Worm (Caenorhabditis elegans) whole organism, L4/young adult: ENCODE measurements around the gene srh-22.

Source experiments
- W03F9.2 ChIP-seq: fragments of 150-350 bp; optimal IDR thresholded peaks from 2 replicates; lab custom pipeline; 2014; ENCODE audit warnings: missing biosample characterization, missing genetic modification characterization
- dao-5 ChIP-seq: sonication (generic microtip); optimal IDR thresholded peaks from 2 replicates; lab custom pipeline; 2016; ENCODE audit warnings: missing genotype, missing genetic modification characterization, moderate library complexity, missing compliant biosample characterization
- him-1 ChIP-seq: sonication (generic microtip); optimal IDR thresholded peaks from 2 replicates; lab custom pipeline; 2016; ENCODE audit warnings: missing genotype, missing genetic modification reagents, missing genetic modification characterization, missing compliant biosample characterization

The srh-22 gene

ce11 chrV:4905953-4906352, 16.2 kb upstream of the srh-22 start, which contains the start of gene ugt-14:
TSS of gene ugt-14 (plus strand) at chrV:4906253.
- TF ChIP-seq W03F9.2 (tag; lab: Kevin White, UChicago) (no peak), dao-5 (tag; lab: Kevin White, UChicago) (no peak), him-1 (no peak)

DNA sequence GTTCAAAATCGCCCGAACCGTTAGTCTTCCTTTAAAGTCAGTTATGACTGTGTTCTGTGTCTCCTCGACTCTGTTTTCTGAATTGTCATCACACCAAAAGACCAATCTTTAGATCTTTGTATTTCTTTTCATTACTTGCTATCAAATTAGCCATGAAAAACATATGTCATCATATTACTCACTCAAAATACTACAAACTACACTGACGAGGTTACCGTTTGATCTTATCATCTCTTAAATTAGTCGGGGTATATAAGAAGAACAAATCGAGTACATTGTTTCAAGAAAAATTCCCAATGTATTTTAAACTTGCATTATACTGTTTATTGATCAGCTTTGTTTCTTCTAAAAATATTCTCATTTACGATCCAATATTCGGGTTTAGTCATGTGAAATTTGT, 13.5 kb upstream of the srh-22 start, which contains the start of gene ugt-13:
ugt-13 (plus strand) TSS at position 294 of the 400 bp plus-strand sequence.
- TF ChIP-seq dao-5 (tag; lab: Kevin White, UChicago) (no peak), W03F9.2 (tag; lab: Kevin White, UChicago) (no peak), him-1 (no peak)

ce11 chrV:4912313-4912712, 9.8 kb upstream of the srh-22 start, which contains the start of gene H23N18.5:
TSS of gene H23N18.5 (minus strand) at chrV:4912381.
- TF ChIP-seq dao-5 (tag; lab: Kevin White, UChicago) (no peak), him-1 (no peak), W03F9.2 (tag; lab: Kevin White, UChicago) (no peak)

ce11 chrV:4913853-4914252, 8.3 kb upstream of the srh-22 start:
- TF ChIP-seq W03F9.2 (tag; lab: Kevin White, UChicago) = no peak
- TF ChIP-seq him-1 = no peak
- no peak for TF ChIP-seq dao-5 (tag; lab: Kevin White, UChicago)

DNA sequence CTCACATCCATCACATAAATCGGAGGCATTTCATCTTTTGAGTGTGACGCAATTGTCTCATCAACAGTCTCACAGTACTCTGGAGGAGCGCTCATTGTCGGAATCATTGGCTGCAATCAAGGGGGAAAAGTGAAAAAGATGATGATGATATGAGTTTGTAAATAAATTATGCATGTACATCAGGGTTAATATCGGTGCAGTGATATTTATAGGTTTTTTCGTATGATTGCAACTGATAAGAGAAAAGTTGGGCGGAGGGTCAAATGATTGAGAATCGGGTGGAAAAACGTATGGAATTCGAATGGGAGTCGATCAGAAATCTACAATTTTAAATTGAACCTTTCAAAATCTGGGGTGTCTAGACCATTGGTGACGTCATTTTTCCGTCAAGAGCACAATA, 7.2 kb upstream of the srh-22 start, which contains the start of gene H23N18.6:
H23N18.6 (minus strand) TSS at position 201 of the 400 bp plus-strand sequence.
- no peak for TF ChIP-seq dao-5 (tag; lab: Kevin White, UChicago)

ce11 chrV:4918091-4918624, 4.0 kb upstream of the srh-22 start, which contains the start of gene C02E7.7:
TSS of gene C02E7.7 (minus strand) at chrV:4918574.
- TF ChIP-seq W03F9.2 (tag; lab: Kevin White, UChicago) = no peak
- TF ChIP-seq him-1 = no peak
- TF ChIP-seq dao-5 (tag; lab: Kevin White, UChicago) = no peak

ce11 chrV:4918664-4919257, 3.4 kb upstream of the srh-22 start, which contains the start of gene C02E7.6:
TSS of gene C02E7.6 (plus strand) at chrV:4919207.
- TF ChIP-seq W03F9.2 (tag; lab: Kevin White, UChicago) (no peak), dao-5 (tag; lab: Kevin White, UChicago) (no peak), him-1 (no peak)

DNA sequence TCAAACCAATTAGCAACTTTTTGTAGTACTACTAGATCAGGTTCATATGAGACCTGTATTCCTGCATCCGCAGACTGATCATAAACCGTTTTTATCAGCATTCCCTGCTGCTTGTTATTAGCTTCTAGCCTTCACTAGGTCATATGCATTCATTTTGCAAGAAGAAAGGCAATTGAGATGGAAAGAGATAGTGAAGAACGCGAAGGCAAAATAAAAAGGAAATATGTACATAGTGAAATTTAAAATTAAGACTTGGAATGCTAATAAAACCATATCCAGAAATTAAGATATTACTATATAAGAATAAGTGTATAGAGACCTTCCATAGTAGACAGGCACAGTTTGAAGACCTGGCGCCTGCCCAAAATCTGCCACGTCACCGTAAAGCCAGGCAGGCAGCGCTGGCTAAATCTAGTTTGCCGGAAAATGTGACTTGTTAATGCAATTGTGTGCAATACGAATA, 1.4 kb upstream of the srh-22 start, which contains the start of the genes C02E7.8 and srh-23:
C02E7.8 (minus strand) TSS at position 101 of the 463 bp plus-strand sequence.
srh-23 (plus strand) TSS at position 413 of the 463 bp plus-strand sequence.
- no peak for TF ChIP-seq him-1
- no peak for TF ChIP-seq W03F9.2 (tag; lab: Kevin White, UChicago)
- TF ChIP-seq dao-5 (tag; lab: Kevin White, UChicago) = no peak

- TF ChIP-seq W03F9.2 (tag; lab: Kevin White, UChicago) (no peak), dao-5 (tag; lab: Kevin White, UChicago) (no peak), him-1 (no peak)
Observed at ce11 chrV:4924618-4925017, 2.5 kb downstream of the srh-22 start, which contains the start of gene srh-20. TSS of gene srh-20 (plus strand) at chrV:4924918.

DNA sequence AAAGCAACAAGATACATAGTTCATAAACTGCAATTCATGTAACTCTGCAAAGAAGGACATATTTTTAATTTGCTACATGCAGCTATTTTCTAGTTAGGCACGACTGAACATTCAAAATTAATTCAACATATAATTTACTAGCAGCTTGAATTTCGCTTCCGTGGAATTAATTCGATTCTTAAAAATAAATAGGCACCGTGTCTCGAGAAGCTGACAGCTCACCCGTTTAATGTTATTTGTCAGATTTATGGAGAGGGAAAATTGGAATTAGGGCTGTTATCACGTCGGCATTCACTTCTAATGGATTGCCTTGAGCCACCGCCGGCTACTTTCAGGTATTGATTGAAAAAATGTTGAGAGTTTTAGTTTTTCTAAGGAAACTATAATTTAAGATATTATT, 4.2 kb downstream of the srh-22 start, which contains the start of gene srh-21:
srh-21 (plus strand) TSS at position 301 of the 400 bp plus-strand sequence.
- TF ChIP-seq W03F9.2 (tag; lab: Kevin White, UChicago) (no peak), him-1 (no peak), dao-5 (tag; lab: Kevin White, UChicago) (no peak)

DNA sequence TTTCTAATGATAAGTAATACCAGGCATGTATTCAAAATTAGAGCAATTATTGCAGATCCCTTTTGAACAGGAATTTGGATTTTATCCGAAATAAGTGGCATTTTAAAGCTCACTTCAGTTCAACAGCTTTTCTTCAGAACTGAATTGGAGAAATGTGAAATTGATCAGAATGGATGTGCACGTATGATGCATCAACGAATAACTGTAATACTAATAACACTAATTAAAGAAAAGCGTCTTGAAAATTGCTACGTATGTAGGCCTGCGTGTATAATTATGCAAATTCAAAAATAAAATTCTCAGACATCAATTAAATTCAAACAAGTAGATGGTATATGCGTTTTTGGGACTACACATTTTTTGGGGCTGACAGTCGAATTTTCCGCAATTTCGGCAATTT, 7.7 kb downstream of the srh-22 start, which contains the start of gene str-205:
str-205 (minus strand) TSS at position 101 of the 400 bp plus-strand sequence.
- TF ChIP-seq him-1 (no peak), dao-5 (tag; lab: Kevin White, UChicago) (no peak), W03F9.2 (tag; lab: Kevin White, UChicago) (no peak)

ce11 chrV:4932814-4933213, 10.7 kb downstream of the srh-22 start, which contains the start of gene C02E7.10:
TSS of gene C02E7.10 (minus strand) at chrV:4933045.
- TF ChIP-seq dao-5 (tag; lab: Kevin White, UChicago) (no peak), W03F9.2 (tag; lab: Kevin White, UChicago) (no peak), him-1 (no peak)

DNA sequence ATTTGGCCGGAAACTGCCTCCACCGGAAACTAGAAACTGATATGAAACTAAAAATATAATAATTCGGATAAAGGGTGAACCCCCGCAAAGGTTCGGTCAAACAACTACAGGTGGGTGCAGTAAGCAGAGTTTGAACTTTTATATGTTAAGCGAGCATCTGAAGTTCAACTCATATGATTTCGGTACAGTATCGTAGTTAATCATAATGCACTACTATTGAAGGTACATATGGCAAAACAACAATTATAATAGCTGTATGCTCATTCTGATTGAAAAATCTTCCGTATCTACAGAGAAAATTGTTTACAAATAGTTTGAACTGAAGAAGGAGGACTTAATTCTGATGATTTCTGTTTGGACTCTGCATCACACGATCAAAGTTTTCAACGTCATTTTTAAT, 11.1 kb downstream of the srh-22 start:
- no peak for TF ChIP-seq him-1
- no peak for TF ChIP-seq dao-5 (tag; lab: Kevin White, UChicago)
- TF ChIP-seq W03F9.2 (tag; lab: Kevin White, UChicago) = no peak

DNA sequence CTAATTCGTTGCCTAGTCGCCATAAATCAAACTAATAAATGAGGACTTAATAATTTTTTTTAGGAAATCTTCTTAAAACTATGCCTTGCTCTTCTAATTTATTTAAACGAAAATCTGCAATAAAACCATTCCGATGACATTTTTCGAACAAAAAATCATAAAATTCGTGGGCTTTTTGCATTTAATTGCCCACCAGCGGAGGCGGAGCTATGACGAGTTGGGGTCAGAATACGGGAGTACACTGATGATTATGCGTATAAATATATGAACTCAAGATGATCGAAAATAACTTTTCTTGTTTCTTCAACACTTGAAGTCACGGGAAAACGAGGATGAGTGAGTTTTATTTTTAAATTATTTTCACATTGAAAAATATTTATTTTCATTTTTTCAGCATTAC, 12.3 kb downstream of the srh-22 start, which contains the start of gene catp-2:
catp-2 (plus strand) TSS at position 301 of the 400 bp plus-strand sequence.
- TF ChIP-seq him-1 (no peak), W03F9.2 (tag; lab: Kevin White, UChicago) (no peak), dao-5 (tag; lab: Kevin White, UChicago) (no peak)
